Worm (Caenorhabditis elegans) whole organism, L4/young adult: Measurements from ENCODE around the gene srj-6.

Experiments used
- W03F9.2 ChIP-seq: fragments of 150-350 bp; optimal IDR thresholded peaks from 2 replicates; lab custom pipeline; 2014; ENCODE audit warnings: missing biosample characterization, missing genetic modification characterization
- him-1 ChIP-seq: sonication (generic microtip); optimal IDR thresholded peaks from 2 replicates; lab custom pipeline; 2016; ENCODE audit warnings: missing genotype, missing genetic modification reagents, missing genetic modification characterization, missing compliant biosample characterization

- TF ChIP-seq him-1 (tag; lab: Kevin White, UChicago), result no peak
- TF ChIP-seq W03F9.2 (tag; lab: Kevin White, UChicago), result no peak
Observed at ce11 chrV:682031-682430, 27.7 kb upstream of the srj-6 start, which contains the start of gene srx-23.
